Worm (Caenorhabditis elegans) whole organism, L4/young adult: ENCODE data around the gene F48D6.4.

ENCODE experiments used
- W03F9.2 ChIP-seq: fragments of 150-350 bp; optimal IDR thresholded peaks from 2 replicates; lab custom pipeline; 2014; ENCODE audit warnings: missing biosample characterization, missing genetic modification characterization
- dao-5 ChIP-seq: sonication (generic microtip); optimal IDR thresholded peaks from 2 replicates; lab custom pipeline; 2016; ENCODE audit warnings: missing genotype, missing genetic modification characterization, moderate library complexity, missing compliant biosample characterization
- him-1 ChIP-seq: sonication (generic microtip); optimal IDR thresholded peaks from 2 replicates; lab custom pipeline; 2016; ENCODE audit warnings: missing genotype, missing genetic modification reagents, missing genetic modification characterization, missing compliant biosample characterization

Gene F48D6.4

ce11 chrX:4246867-4247591, at the start of gene F48D6.4:
F48D6.4 (minus strand) TSS chrX:4247212.
- TF ChIP-seq W03F9.2 (tag; lab: Kevin White, UChicago), result no peak
- peak; percentile 44 for TF ChIP-seq dao-5 (tag; lab: Kevin White, UChicago)

ce11 chrX:4295917-4296316, 48.9 kb upstream of the F48D6.4 start:
- no peak for TF ChIP-seq him-1 (tag; lab: Kevin White, UChicago)
- no peak for TF ChIP-seq dao-5 (tag; lab: Kevin White, UChicago)
- no peak for TF ChIP-seq W03F9.2 (tag; lab: Kevin White, UChicago)

- TF ChIP-seq him-1 (tag; lab: Kevin White, UChicago) (no peak), W03F9.2 (tag; lab: Kevin White, UChicago) (no peak), dao-5 (tag; lab: Kevin White, UChicago) (no peak)
These were observed 47.9 kb upstream of the F48D6.4 start for ce11 chrX:4294957-4295356.

ce11 chrX:4289805-4290204, 42.8 kb upstream of the F48D6.4 start:
- no peak for TF ChIP-seq W03F9.2 (tag; lab: Kevin White, UChicago)
- no peak for TF ChIP-seq dao-5 (tag; lab: Kevin White, UChicago)
- no peak for TF ChIP-seq him-1 (tag; lab: Kevin White, UChicago)

ce11 chrX:4285669-4286174, 38.7 kb upstream of the F48D6.4 start, which contains the start of gene cka-2:
cka-2 (plus strand) TSS chrX:4286124.
- TF ChIP-seq W03F9.2 (tag; lab: Kevin White, UChicago) (no peak), him-1 (tag; lab: Kevin White, UChicago) (no peak), dao-5 (tag; lab: Kevin White, UChicago) (no peak)

ce11 chrX:4284470-4284869, 37.5 kb upstream of the F48D6.4 start:
- TF ChIP-seq him-1 (tag; lab: Kevin White, UChicago), result no peak
- no peak for TF ChIP-seq W03F9.2 (tag; lab: Kevin White, UChicago)
- no peak for TF ChIP-seq dao-5 (tag; lab: Kevin White, UChicago)

ce11 chrX:4283989-4284388, 37.0 kb upstream of the F48D6.4 start, which contains the start of gene ets-10:
ets-10 (plus strand) TSS chrX:4284189.
- no peak for TF ChIP-seq dao-5 (tag; lab: Kevin White, UChicago)
- no peak for TF ChIP-seq W03F9.2 (tag; lab: Kevin White, UChicago)
- no peak for TF ChIP-seq him-1 (tag; lab: Kevin White, UChicago)

ce11 chrX:4282380-4282779, 35.4 kb upstream of the F48D6.4 start, which contains the start of gene C52B9.19:
C52B9.19 (plus strand) TSS chrX:4282555.
- TF ChIP-seq him-1 (tag; lab: Kevin White, UChicago), result no peak
- no peak for TF ChIP-seq W03F9.2 (tag; lab: Kevin White, UChicago)
- no peak for TF ChIP-seq dao-5 (tag; lab: Kevin White, UChicago)

- TF ChIP-seq him-1 (tag; lab: Kevin White, UChicago), result no peak
- no peak for TF ChIP-seq W03F9.2 (tag; lab: Kevin White, UChicago)
- TF ChIP-seq dao-5 (tag; lab: Kevin White, UChicago), result no peak
These were observed 32.3 kb upstream of the F48D6.4 start, which contains the start of the genes twk-28 and ets-9 for ce11 chrX:4279294-4279782. twk-28 (minus strand) TSS chrX:4279344. ets-9 (plus strand) TSS chrX:4279703.

- TF ChIP-seq him-1 (tag; lab: Kevin White, UChicago), result no peak
- no peak for TF ChIP-seq W03F9.2 (tag; lab: Kevin White, UChicago)
- no peak for TF ChIP-seq dao-5 (tag; lab: Kevin White, UChicago)
These were observed 27.1 kb upstream of the F48D6.4 start, which contains the start of gene mec-18 for ce11 chrX:4274116-4274515. mec-18 (minus strand) TSS chrX:4274216.

ce11 chrX:4273614-4274013, 26.6 kb upstream of the F48D6.4 start, which contains the start of gene C52B9.10:
C52B9.10 (plus strand) TSS chrX:4273914.
- TF ChIP-seq him-1 (tag; lab: Kevin White, UChicago) (no peak), dao-5 (tag; lab: Kevin White, UChicago) (no peak), W03F9.2 (tag; lab: Kevin White, UChicago) (no peak)

ce11 chrX:4268396-4268795, 21.4 kb upstream of the F48D6.4 start:
- TF ChIP-seq him-1 (tag; lab: Kevin White, UChicago) (no peak), W03F9.2 (tag; lab: Kevin White, UChicago) (no peak)

- TF ChIP-seq W03F9.2 (tag; lab: Kevin White, UChicago) (no peak), dao-5 (tag; lab: Kevin White, UChicago) (no peak), him-1 (tag; lab: Kevin White, UChicago) (no peak)
These were observed 19.3 kb upstream of the F48D6.4 start for ce11 chrX:4266178-4266931.
